Fruit fly (Drosophila melanogaster) whole organism, embryonic: Measurements from ENCODE around the gene CG33235.

ENCODE experiments used
- CG10431 ChIP-seq: fragments of 200-800 bp; sonication (Bioruptor generic); optimal IDR thresholded peaks from 3 replicates; lab custom pipeline; 2018; ENCODE audit warnings: missing biosample characterization, mild to moderate bottlenecking, missing genetic modification characterization
- CHES-1-like ChIP-seq: fragments of 200-800 bp; sonication (Bioruptor generic); optimal IDR thresholded peaks from 2 replicates; lab custom pipeline; 2016; ENCODE audit warnings: missing biosample characterization, missing genetic modification characterization
- TFAM ChIP-seq: fragments of 200-800 bp; sonication (Bioruptor generic); optimal IDR thresholded peaks from 2 replicates; lab custom pipeline; 2017; ENCODE audit warnings: missing biosample characterization, missing genetic modification characterization, inconsistent platforms

DNA sequence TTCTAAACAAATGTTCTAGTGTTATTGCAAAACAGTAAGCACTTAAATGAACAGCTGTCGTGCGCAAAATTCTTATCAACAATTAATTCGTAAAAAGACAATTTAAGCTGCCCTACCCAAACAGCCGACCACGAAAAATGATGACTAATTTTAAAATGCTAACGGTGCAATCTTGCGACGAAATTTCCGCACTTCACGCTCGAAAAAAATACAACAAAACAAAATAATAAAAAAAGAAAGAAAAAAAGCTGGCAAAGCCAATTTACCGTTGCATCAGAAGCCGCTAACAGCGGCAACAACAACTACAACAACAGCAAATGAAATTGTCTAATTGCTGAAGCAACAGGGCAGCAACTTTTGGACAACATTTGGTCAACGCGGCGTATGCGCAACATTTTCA, 12.3 kb upstream of the CG33235 start:
- TF ChIP-seq CHES-1-like (GFP tag; lab: Kevin White, UChicago) (no peak), TFAM (GFP tag; lab: Kevin White, UChicago) (no peak), CG10431 (no peak)
